Worm (Caenorhabditis elegans) whole organism, midembryonic: ENCODE results near the gene flp-32.

Experiments used
- T22C8.4 ChIP-seq: fragments of 200-800 bp; sonication (Bioruptor generic); IDR thresholded peaks from 2 replicates; pipeline ENCODE4 v1.3.6; 2022; ENCODE audit warnings: missing genetic modification characterization, missing compliant biosample characterization
- cog-1 ChIP-seq: sonication (generic microtip); optimal IDR thresholded peaks from 2 replicates; lab custom pipeline; 2016; ENCODE audit warnings: missing genetic modification characterization, missing compliant biosample characterization
- flt-1 ChIP-seq: fragments of 200-800 bp; sonication (Bioruptor generic); IDR thresholded peaks from 2 replicates; pipeline ENCODE4 v1.3.6; 2022; ENCODE audit warnings: missing genetic modification characterization, missing compliant biosample characterization
- klf-2 ChIP-seq: fragments of 200-800 bp; sonication (Bioruptor generic); conservative IDR thresholded peaks from 2 replicates; pipeline ENCODE4 v1.3.6; 2022; ENCODE audit warnings: missing genetic modification reagents, missing genetic modification characterization, missing compliant biosample characterization
- med-1 ChIP-seq: sonication (generic microtip); optimal IDR thresholded peaks from 2 replicates; lab custom pipeline; 2017; ENCODE audit warnings: missing genetic modification characterization, mild to moderate bottlenecking, missing compliant biosample characterization, antibody characterized with exemption, missing genetic modification reagents; ENCODE audit not compliant: insufficient read depth
- ref-1 ChIP-seq: fragments of 200-800 bp; sonication (Bioruptor generic); conservative IDR thresholded peaks from 2 replicates; pipeline ENCODE4 v1.3.6; 2022; ENCODE audit warnings: missing genetic modification reagents, missing genetic modification characterization, missing compliant biosample characterization
- tab-1 ChIP-seq: fragments of 200-800 bp; sonication (Bioruptor generic); IDR thresholded peaks from 2 replicates; pipeline ENCODE4 v1.3.6; 2022; ENCODE audit warnings: missing genetic modification characterization, missing compliant biosample characterization
- ztf-23 ChIP-seq: fragments of 200-800 bp; sonication (Bioruptor generic); IDR thresholded peaks from 2 replicates; pipeline ENCODE4 v1.3.6; 2022; ENCODE audit warnings: missing genetic modification reagents, missing genetic modification characterization, missing compliant biosample characterization
- ztf-29 ChIP-seq: fragments of 200-800 bp; sonication (Bioruptor generic); IDR thresholded peaks from 2 replicates; pipeline ENCODE4 v1.3.6; 2022; ENCODE audit warnings: missing genetic modification reagents, missing genetic modification characterization, missing compliant biosample characterization

ce11 chrX:15438768-15439167, 5.2 kb downstream of the flp-32 start:
- no peak for TF ChIP-seq med-1 (GFP tag; lab: Kevin White, UChicago)
- no peak for TF ChIP-seq tab-1 (GFP tag; lab: Robert Waterston, UW)
- TF ChIP-seq cog-1: no peak
- no peak for TF ChIP-seq flt-1
- TF ChIP-seq T22C8.4: no peak
- no peak for TF ChIP-seq klf-2 (GFP tag; lab: Robert Waterston, UW)
- TF ChIP-seq ztf-23: no peak
- TF ChIP-seq ref-1 (GFP tag; lab: Robert Waterston, UW): no peak
- no peak for TF ChIP-seq ztf-29 (GFP tag; lab: Robert Waterston, UW)
